Fruit fly (Drosophila melanogaster): Measurements from ENCODE around the gene RhoGAP71E.

Gene RhoGAP71E

DNA sequence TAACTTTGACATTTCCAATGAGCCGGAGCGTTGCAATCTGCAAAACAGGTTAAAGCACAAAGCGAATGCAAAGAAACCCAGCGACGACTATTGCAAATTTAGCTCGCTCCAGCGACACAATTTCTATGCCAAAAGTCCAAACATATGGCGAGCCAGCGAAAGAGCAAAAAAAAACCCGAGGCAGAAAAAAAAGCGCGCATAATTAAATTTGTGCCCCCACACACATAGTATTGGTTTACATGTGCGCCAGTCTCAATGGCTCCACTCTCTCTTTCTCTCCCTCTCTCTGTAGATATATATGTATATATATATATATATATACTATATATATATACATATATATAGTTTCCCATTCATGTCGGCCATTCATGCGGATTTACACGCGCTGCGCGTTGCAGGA, 48.0 kb upstream of the RhoGAP71E start:
- TF ChIP-seq sqz (GFP tag; optimal IDR thresholded peaks at IDR 0.05) (peak; percentile 66), CG32772 (GFP tag; IDR thresholded peaks at IDR 0.05) (0 out of 2 replicates have a peak, but pooled peaks have one; percentile 23), Kr (GFP tag; optimal IDR thresholded peaks at IDR 0.05) (no peak), Trl (optimal IDR thresholded peaks at IDR 0.05) (peak; percentile 18 to 50), Trl (GFP tag; optimal IDR thresholded peaks at IDR 0.05) (no peak), ewg (GFP tag; optimal IDR thresholded peaks at IDR 0.05) (peak; percentile 38), CG14667 (GFP tag; IDR thresholded peaks at IDR 0.05) (no peak), NC2α (GFP tag; optimal IDR thresholded peaks at IDR 0.05) (no peak), wor (GFP tag; IDR thresholded peaks at IDR 0.05) (no peak)

DNA sequence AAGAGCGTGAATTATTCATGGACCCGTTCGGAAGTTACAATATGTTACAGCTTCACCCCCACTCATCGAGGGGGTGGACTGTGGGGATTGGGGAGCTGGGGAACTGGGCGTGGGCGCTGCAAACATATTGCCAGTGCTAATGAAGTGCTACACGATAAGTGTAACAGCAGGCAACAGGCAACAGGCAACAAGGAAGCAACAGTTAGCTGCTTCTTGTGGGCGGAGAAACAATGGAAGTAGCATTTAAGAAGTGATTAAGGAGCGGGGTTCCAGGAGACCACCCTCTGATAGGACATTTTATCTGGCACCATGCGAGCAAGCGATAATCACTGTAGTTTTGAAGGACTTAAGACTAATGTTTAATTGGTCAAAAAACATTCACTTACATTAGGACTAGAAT, 47.4 kb upstream of the RhoGAP71E start:
- TF ChIP-seq scrt (GFP tag; optimal IDR thresholded peaks at IDR 0.05) = peak; percentile 94
- no peak for TF ChIP-seq Jarid2 (GFP tag; optimal IDR thresholded peaks at IDR 0.05)
- TF ChIP-seq abd-A (tag; optimal IDR thresholded peaks at IDR 0.05) = peak; percentile 40
- peak; percentile 51 for TF ChIP-seq zen (tag; optimal IDR thresholded peaks at IDR 0.05)

DNA sequence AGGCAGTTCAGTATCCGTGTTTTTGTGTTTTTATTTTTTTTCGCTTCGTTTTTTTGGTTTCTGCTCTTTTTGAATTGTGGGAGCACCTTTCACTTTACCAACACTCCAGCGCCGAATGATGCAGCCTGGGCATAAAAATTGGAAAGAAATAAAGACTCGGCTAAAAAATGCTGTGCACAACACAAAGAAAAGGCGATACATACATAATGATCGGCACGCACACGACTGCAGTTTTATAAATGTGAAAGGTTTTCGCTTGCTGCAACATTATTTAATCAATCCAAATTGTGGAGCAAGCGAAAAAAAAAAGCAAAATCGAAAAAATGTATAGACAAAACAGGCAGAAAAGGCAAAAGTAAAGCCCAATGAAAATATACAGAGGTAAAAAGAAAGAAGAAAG, 45.6 kb upstream of the RhoGAP71E start:
- TF ChIP-seq caup (GFP tag; optimal IDR thresholded peaks at IDR 0.05; ENCODE audit: severe bottlenecking) (no peak), tx (GFP tag; optimal IDR thresholded peaks at IDR 0.05) (no peak), grn (GFP tag; optimal IDR thresholded peaks at IDR 0.05) (no peak), cg (GFP tag; optimal IDR thresholded peaks at IDR 0.05) (no peak), Optix (GFP tag; IDR thresholded peaks at IDR 0.05) (no peak), sim (GFP tag; IDR thresholded peaks at IDR 0.05) (no peak), CG14050 (GFP tag; IDR thresholded peaks at IDR 0.05) (no peak), Dbx (GFP tag; IDR thresholded peaks at IDR 0.05) (no peak), CG17829 (tag; optimal IDR thresholded peaks at IDR 0.05) (no peak), CG17186 (GFP tag; optimal IDR thresholded peaks at IDR 0.05) (no peak), CG16813 (GFP tag; IDR thresholded peaks at IDR 0.05; ENCODE audit: partially characterized antibody) (no peak), CG2875 (GFP tag; optimal IDR thresholded peaks at IDR 0.05) (no peak), h (optimal IDR thresholded peaks at IDR 0.05) (no peak), Mad (GFP tag; optimal IDR thresholded peaks at IDR 0.05) (no peak), Vsx1 (GFP tag; optimal IDR thresholded peaks at IDR 0.05) (no peak), da (GFP tag; optimal IDR thresholded peaks at IDR 0.05) (no peak), H2.0 (GFP tag; IDR thresholded peaks at IDR 0.05) (no peak)

DNA sequence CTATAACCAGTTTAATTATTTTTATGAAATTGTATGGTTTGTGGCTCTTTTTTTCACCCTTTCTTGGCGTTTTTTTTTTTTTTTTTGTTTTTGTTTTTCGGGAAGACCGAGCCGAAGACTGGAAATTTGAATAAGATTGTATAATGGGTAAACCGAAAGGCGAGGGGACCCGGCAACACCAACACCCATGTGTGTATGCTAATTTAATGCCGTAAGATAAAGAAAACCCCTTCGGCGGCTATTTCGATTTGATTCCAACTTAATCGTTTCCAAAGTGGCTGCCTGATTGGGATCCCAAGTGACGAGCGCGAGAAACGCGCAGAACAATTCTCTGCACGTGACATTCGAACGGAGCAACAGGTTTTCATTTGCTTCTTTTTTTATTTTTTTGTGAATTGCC, 45.2 kb upstream of the RhoGAP71E start:
- TF ChIP-seq jigr1 (GFP tag; IDR thresholded peaks at IDR 0.05) (no peak), pros (GFP tag; optimal IDR thresholded peaks at IDR 0.05) (peak; percentile 93), CG5953 (GFP tag; IDR thresholded peaks at IDR 0.05) (no peak), dati (GFP tag; IDR thresholded peaks at IDR 0.05) (no peak), sens (GFP tag) (peak; percentile 16), Hey (tag; optimal IDR thresholded peaks at IDR 0.05) (no peak), CG11093 (GFP tag; IDR thresholded peaks at IDR 0.05) (no peak), Pdp1 (GFP tag; optimal IDR thresholded peaks at IDR 0.05) (peak in 1 of 2 experiments; percentile 76), Dfd (GFP tag; optimal IDR thresholded peaks at IDR 0.05) (no peak), chinmo (GFP tag; IDR thresholded peaks at IDR 0.05; ENCODE audit: partially characterized antibody) (0 out of 4 replicates have a peak, but pooled peaks have one; percentile 5), CG32772 (GFP tag; IDR thresholded peaks at IDR 0.05) (no peak), CG1529 (GFP tag; optimal IDR thresholded peaks at IDR 0.05) (no peak), sqz (GFP tag; optimal IDR thresholded peaks at IDR 0.05) (peak; percentile 62), Vsx1 (GFP tag; optimal IDR thresholded peaks at IDR 0.05) (no peak), Fer1 (GFP tag; optimal IDR thresholded peaks at IDR 0.05) (no peak), CG2875 (GFP tag; optimal IDR thresholded peaks at IDR 0.05) (no peak), pan (optimal IDR thresholded peaks at IDR 0.05) (no peak), pan (GFP tag; optimal IDR thresholded peaks at IDR 0.05 in 1 of 2, IDR thresholded peaks at IDR 0.05 in 1 of 2) (no peak), abd-A (tag; optimal IDR thresholded peaks at IDR 0.05) (peak; percentile 55), CG2889 (GFP tag; IDR thresholded peaks at IDR 0.05) (no peak), Dek (tag; optimal IDR thresholded peaks at IDR 0.05) (no peak), kni (GFP tag; optimal IDR thresholded peaks at IDR 0.05) (peak; percentile 10), cwo (GFP tag; optimal IDR thresholded peaks at IDR 0.05) (peak; percentile 62)

Measured in whole organism, embryonic.